Worm (Caenorhabditis elegans): ENCODE data around the gene Y108G3AL.2.

ce11 chrV:145694-146093, 21.1 kb upstream of the Y108G3AL.2 start:
- TF ChIP-seq flt-1 (GFP tag; IDR thresholded peaks at IDR 0.05) (no peak), ztf-29 (GFP tag; IDR thresholded peaks at IDR 0.05) (no peak), tab-1 (GFP tag; IDR thresholded peaks at IDR 0.05) (no peak), T22C8.4 (GFP tag; IDR thresholded peaks at IDR 0.05) (no peak), med-1 (GFP tag; optimal IDR thresholded peaks at IDR 0.05; ENCODE audit: insufficient read depth) (no peak), klf-2 (GFP tag; conservative IDR thresholded peaks at IDR 0.05) (no peak), ztf-23 (GFP tag; IDR thresholded peaks at IDR 0.05) (no peak)
